Worm (Caenorhabditis elegans): Measurements from ENCODE around the gene rfk-1.
A peak's percentile ranks its signal among the peaks of the same experiment; 100 is the strongest.

The rfk-1 gene

ce11 chrIV:10422230-10422629, 13.0 kb upstream of the rfk-1 start:
- TF ChIP-seq hlh-1 (tag; optimal IDR thresholded peaks at IDR 0.05) (peak; percentile 64), ceh-39 (tag; optimal IDR thresholded peaks at IDR 0.05) (no peak), unc-120 (tag; optimal IDR thresholded peaks at IDR 0.05; ENCODE audit: poor library complexity, severe bottlenecking) (peak; percentile 51)

DNA sequence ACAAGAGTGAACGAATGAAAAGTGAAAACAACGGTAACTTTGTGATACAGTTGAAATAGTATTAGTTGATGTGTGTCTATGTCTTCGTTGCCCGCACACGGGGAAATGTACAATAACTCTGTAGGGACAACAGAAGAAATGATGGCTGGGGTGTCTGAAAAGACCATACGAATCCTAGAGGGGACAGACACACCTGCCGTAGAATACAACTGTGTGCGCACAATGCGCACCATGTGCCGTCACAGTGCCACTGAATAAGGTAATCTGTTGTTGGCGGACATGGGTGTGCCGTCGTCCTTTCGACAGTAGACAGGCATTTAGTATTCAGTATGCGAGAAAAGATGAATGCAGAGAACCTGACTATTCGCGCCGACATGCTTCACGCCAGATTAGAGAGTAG, 12.0 kb upstream of the rfk-1 start:
- TF ChIP-seq drap-1 (GFP tag; optimal IDR thresholded peaks at IDR 0.05), result no peak
- TF ChIP-seq lin-32 (GFP tag; optimal IDR thresholded peaks at IDR 0.05), result peak; percentile 57
- no peak for TF ChIP-seq nhr-237 (tag; optimal IDR thresholded peaks at IDR 0.05)
- TF ChIP-seq pha-4 (tag; optimal IDR thresholded peaks at IDR 0.05), result peak; percentile 61
- TF ChIP-seq cnd-1 (tag; optimal IDR thresholded peaks at IDR 0.05), result peak; percentile 35
- no peak for TF ChIP-seq sptf-1 (tag; optimal IDR thresholded peaks at IDR 0.05)
- TF ChIP-seq ham-2 (GFP tag; optimal IDR thresholded peaks at IDR 0.05), result peak; percentile 2
- no peak for TF ChIP-seq nhr-28 (tag; optimal IDR thresholded peaks at IDR 0.05)

- TF ChIP-seq ces-1 (GFP tag; optimal IDR thresholded peaks at IDR 0.05) (no peak), hlh-1 (tag; optimal IDR thresholded peaks at IDR 0.05) (no peak), ceh-43 (GFP tag; optimal IDR thresholded peaks at IDR 0.05) (no peak), M03D4.4 (tag; optimal IDR thresholded peaks at IDR 0.05) (no peak), unc-39 (tag; optimal IDR thresholded peaks at IDR 0.05) (no peak), mep-1 (tag; optimal IDR thresholded peaks at IDR 0.05) (no peak), tbx-8 (GFP tag; optimal IDR thresholded peaks at IDR 0.05) (no peak), drap-1 (GFP tag; optimal IDR thresholded peaks at IDR 0.05) (no peak)
Observed at ce11 chrIV:10420440-10420839, 11.2 kb upstream of the rfk-1 start.

DNA sequence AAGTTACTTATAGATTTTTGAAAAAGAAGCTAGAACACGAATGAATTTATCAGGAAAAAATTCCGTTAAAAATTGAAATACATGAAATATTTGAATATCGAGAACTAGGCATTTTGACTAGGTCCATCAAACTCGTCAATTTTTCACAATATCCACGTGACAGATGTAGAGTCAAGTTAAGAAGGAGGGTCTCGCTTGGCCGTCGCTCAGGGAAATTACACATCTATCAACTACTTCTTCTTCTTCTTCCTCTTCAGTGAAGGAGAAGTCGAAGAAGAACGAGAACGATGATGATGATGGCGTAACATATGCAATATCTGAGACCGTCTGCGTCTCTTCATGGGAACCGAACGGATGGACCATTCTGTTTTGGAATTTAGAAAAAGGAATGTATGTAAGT, 10.6 kb upstream of the rfk-1 start:
- TF ChIP-seq cnd-1 (tag; optimal IDR thresholded peaks at IDR 0.05) (no peak), elt-1 (tag; optimal IDR thresholded peaks at IDR 0.05; ENCODE audit: borderline replicate concordance, insufficient read depth) (no peak), unc-120 (tag; optimal IDR thresholded peaks at IDR 0.05; ENCODE audit: poor library complexity, severe bottlenecking) (peak; percentile 30), snpc-4 (tag; optimal IDR thresholded peaks at IDR 0.05) (no peak), unc-39 (tag; optimal IDR thresholded peaks at IDR 0.05) (no peak), hlh-1 (tag; optimal IDR thresholded peaks at IDR 0.05) (peak; percentile 38), unc-62 (GFP tag; optimal IDR thresholded peaks at IDR 0.05) (peak; percentile 75), sem-2 (GFP tag; optimal IDR thresholded peaks at IDR 0.05) (no peak)

- TF ChIP-seq zip-8 (tag; optimal IDR thresholded peaks at IDR 0.05) (no peak), drap-1 (GFP tag; optimal IDR thresholded peaks at IDR 0.05) (no peak), tbx-8 (GFP tag; optimal IDR thresholded peaks at IDR 0.05) (no peak), lin-32 (GFP tag; optimal IDR thresholded peaks at IDR 0.05) (no peak), ceh-39 (tag; optimal IDR thresholded peaks at IDR 0.05) (no peak), snpc-4 (tag; optimal IDR thresholded peaks at IDR 0.05) (no peak), ces-1 (GFP tag; optimal IDR thresholded peaks at IDR 0.05) (no peak), hlh-1 (tag; optimal IDR thresholded peaks at IDR 0.05) (no peak), M03D4.4 (tag; optimal IDR thresholded peaks at IDR 0.05) (no peak), nhr-76 (tag; optimal IDR thresholded peaks at IDR 0.05) (no peak), pha-4 (tag; optimal IDR thresholded peaks at IDR 0.05) (no peak), ceh-83 (GFP tag; optimal IDR thresholded peaks at IDR 0.05) (no peak), sptf-1 (tag; optimal IDR thresholded peaks at IDR 0.05) (no peak), elt-3 (tag; optimal IDR thresholded peaks at IDR 0.05) (no peak), nhr-12 (tag; optimal IDR thresholded peaks at IDR 0.05) (no peak)
Observed at ce11 chrIV:10417781-10418180, 8.5 kb upstream of the rfk-1 start, which contains the start of gene F13B12.6. TSS of gene F13B12.6 (minus strand) at chrIV:10417881.

- TF ChIP-seq nhr-76 (tag; optimal IDR thresholded peaks at IDR 0.05), result no peak
- TF ChIP-seq bed-3 (GFP tag; optimal IDR thresholded peaks at IDR 0.05), result no peak
- TF ChIP-seq snpc-4 (tag; optimal IDR thresholded peaks at IDR 0.05), result no peak
- TF ChIP-seq unc-120 (tag; optimal IDR thresholded peaks at IDR 0.05; ENCODE audit: poor library complexity, severe bottlenecking), result no peak
- no peak for TF ChIP-seq hlh-1 (tag; optimal IDR thresholded peaks at IDR 0.05)
- no peak for TF ChIP-seq unc-62 (GFP tag; optimal IDR thresholded peaks at IDR 0.05)
- no peak for TF ChIP-seq nhr-237 (tag; optimal IDR thresholded peaks at IDR 0.05)
- TF ChIP-seq ztf-11 (tag; optimal IDR thresholded peaks at IDR 0.05), result no peak
- no peak for TF ChIP-seq zip-8 (tag; optimal IDR thresholded peaks at IDR 0.05)
- TF ChIP-seq nhr-12 (tag; optimal IDR thresholded peaks at IDR 0.05), result no peak
- no peak for TF ChIP-seq ceh-83 (GFP tag; optimal IDR thresholded peaks at IDR 0.05)
- TF ChIP-seq nhr-28 (tag; optimal IDR thresholded peaks at IDR 0.05), result no peak
- TF ChIP-seq ham-2 (GFP tag; optimal IDR thresholded peaks at IDR 0.05), result no peak
- no peak for TF ChIP-seq lsy-2 (tag; optimal IDR thresholded peaks at IDR 0.05)
- no peak for TF ChIP-seq blmp-1 (tag; optimal IDR thresholded peaks at IDR 0.05)
Observed at ce11 chrIV:10413828-10414227, 4.6 kb upstream of the rfk-1 start, which contains the start of gene R10H10.7. TSS of gene R10H10.7 (minus strand) at chrIV:10413928.

Measured in whole organism, mixed stage, embryonic.